Worm (Caenorhabditis elegans) whole organism, L1 larva: Measurements from ENCODE around the gene grl-8.

ENCODE experiments used
- C04F5.9 ChIP-seq: sonication (generic microtip); optimal IDR thresholded peaks from 2 replicates; lab custom pipeline; 2016; ENCODE audit warnings: missing genetic modification characterization, missing compliant biosample characterization
- C16A3.4 ChIP-seq: fragments of 150-350 bp; optimal IDR thresholded peaks from 2 replicates; lab custom pipeline; 2014; ENCODE audit warnings: missing biosample characterization, missing genetic modification characterization
- C34B4.2 ChIP-seq: sonication (generic microtip); optimal IDR thresholded peaks from 2 replicates; lab custom pipeline; 2017; ENCODE audit warnings: mild to moderate bottlenecking, missing genetic modification characterization, missing compliant biosample characterization
- F16B12.6 ChIP-seq: fragments of 150-350 bp; optimal IDR thresholded peaks from 2 replicates; lab custom pipeline; 2014; ENCODE audit warnings: missing biosample characterization, missing genetic modification characterization
- Y116A8C.19 ChIP-seq: sonication (generic microtip); optimal IDR thresholded peaks from 2 replicates; lab custom pipeline; 2016; ENCODE audit warnings: missing compliant biosample characterization, missing genetic modification characterization, borderline replicate concordance
- aha-1 ChIP-seq: fragments of 150-350 bp; optimal IDR thresholded peaks from 2 replicates; lab custom pipeline; 2014; ENCODE audit warnings: missing biosample characterization, missing genetic modification characterization
- alr-1 ChIP-seq: fragments of 200-800 bp; sonication (Bioruptor generic); optimal IDR thresholded peaks from 2 replicates; lab custom pipeline; 2018; ENCODE audit warnings: borderline replicate concordance, mild to moderate bottlenecking, missing genetic modification characterization, missing compliant biosample characterization
- ama-1 ChIP-seq: fragments of 150-350 bp; optimal IDR thresholded peaks from 2 replicates; lab custom pipeline; 2014
- blmp-1 ChIP-seq: fragments of 150-350 bp; optimal IDR thresholded peaks from 2 replicates; lab custom pipeline; 2014; ENCODE audit warnings: missing biosample characterization, missing genetic modification characterization
- ceh-8 ChIP-seq: fragments of 200-800 bp; sonication (Bioruptor generic); optimal IDR thresholded peaks from 2 replicates; lab custom pipeline; 2018; ENCODE audit warnings: mild to moderate bottlenecking, missing genetic modification characterization, moderate library complexity, missing compliant biosample characterization
- ceh-82 ChIP-seq, 3 experiments: fragments of 150-350 bp in 1 of 3; sonication (generic microtip) in 2 of 3; optimal IDR thresholded peaks; 2 replicates each; lab custom pipeline; 2014 to 2017; ENCODE audit warnings: missing biosample characterization in 3 of 3, missing genetic modification characterization in 3 of 3
- ceh-88 ChIP-seq: fragments of 200-800 bp; sonication (Bioruptor generic); IDR thresholded peaks from 2 replicates; pipeline ENCODE4 v1.3.6; 2022; ENCODE audit warnings: missing genetic modification characterization, missing compliant biosample characterization
- dsc-1 ChIP-seq: sonication (generic microtip); optimal IDR thresholded peaks from 2 replicates; lab custom pipeline; 2016; ENCODE audit warnings: mild to moderate bottlenecking, missing genetic modification characterization, missing compliant biosample characterization
- efl-3 ChIP-seq: fragments of 200-800 bp; sonication (Bioruptor generic); optimal IDR thresholded peaks from 2 replicates; lab custom pipeline; 2018; ENCODE audit warnings: mild to moderate bottlenecking, missing genetic modification characterization, missing compliant biosample characterization
- egl-27 ChIP-seq, 2 experiments: fragments of 150-350 bp in 1 of 2; sonication (generic microtip); optimal IDR thresholded peaks; 3 replicates each; lab custom pipeline; 2017 to 2018; ENCODE audit warnings: missing biosample characterization in 2 of 2, missing genetic modification characterization in 2 of 2, missing genetic modification reagents in 2 of 2
- elt-3 ChIP-seq, 6 experiments: fragments of 150-350 bp in 1 of 6; sonication (generic microtip); optimal IDR thresholded peaks; 2 replicates each; lab custom pipeline; 2017 to 2018; ENCODE audit warnings: missing biosample characterization in 6 of 6, missing genetic modification characterization in 6 of 6, inconsistent platforms in 1 of 6
- ets-5 ChIP-seq: fragments of 200-800 bp; sonication (Bioruptor generic); IDR thresholded peaks from 2 replicates; pipeline ENCODE4 v1.3.6; 2022; ENCODE audit warnings: missing genetic modification characterization, missing compliant biosample characterization
- grh-1 ChIP-seq: fragments of 200-800 bp; sonication (Bioruptor generic); IDR thresholded peaks from 2 replicates; pipeline ENCODE4 v1.3.6; 2022; ENCODE audit warnings: missing genetic modification reagents, missing genetic modification characterization, missing compliant biosample characterization
- hpl-2 ChIP-seq: fragments of 150-350 bp; optimal IDR thresholded peaks from 2 replicates; lab custom pipeline; 2014; ENCODE audit warnings: missing biosample characterization, missing genetic modification reagents, missing genetic modification characterization
- irx-1 ChIP-seq: sonication (generic microtip); optimal IDR thresholded peaks from 2 replicates; lab custom pipeline; 2016; ENCODE audit warnings: missing genetic modification characterization, missing compliant biosample characterization
- jun-1 ChIP-seq: fragments of 150-350 bp; optimal IDR thresholded peaks from 2 replicates; lab custom pipeline; 2014; ENCODE audit warnings: missing biosample characterization, missing genetic modification reagents, missing genetic modification characterization
- lin-13 ChIP-seq: fragments of 150-350 bp; optimal IDR thresholded peaks from 2 replicates; lab custom pipeline; 2014; ENCODE audit warnings: missing biosample characterization, missing genetic modification reagents, missing genetic modification characterization
- lin-15B ChIP-seq: fragments of 150-350 bp; sonication (generic microtip); optimal IDR thresholded peaks from 3 replicates; lab custom pipeline; 2014; ENCODE audit warnings: missing biosample characterization, missing genetic modification characterization
- lin-35 ChIP-seq, 2 experiments: fragments of 150-350 bp; optimal IDR thresholded peaks; 2 replicates each; lab custom pipeline; 2014; ENCODE audit warnings: missing biosample characterization in 2 of 2, missing genetic modification characterization in 2 of 2, missing genetic modification reagents in 2 of 2
- lin-39 ChIP-seq: fragments of 150-350 bp; optimal IDR thresholded peaks from 2 replicates; lab custom pipeline; 2014; ENCODE audit warnings: missing biosample characterization, missing genetic modification reagents, missing genetic modification characterization
- mep-1 ChIP-seq: fragments of 150-350 bp; optimal IDR thresholded peaks from 2 replicates; lab custom pipeline; 2014; ENCODE audit warnings: missing biosample characterization, missing genetic modification characterization
- nhr-11 ChIP-seq: fragments of 150-350 bp; optimal IDR thresholded peaks from 2 replicates; lab custom pipeline; 2014; ENCODE audit warnings: missing biosample characterization, missing genetic modification characterization
- nhr-19 ChIP-seq: fragments of 200-800 bp; sonication (Bioruptor generic); conservative IDR thresholded peaks from 2 replicates; pipeline ENCODE4 v1.3.6; 2022; ENCODE audit warnings: missing genetic modification characterization, missing compliant biosample characterization
- nhr-20 ChIP-seq: sonication (generic microtip); optimal IDR thresholded peaks from 2 replicates; lab custom pipeline; 2016; ENCODE audit warnings: mild to moderate bottlenecking, missing genetic modification characterization, missing compliant biosample characterization
- nhr-28 ChIP-seq: fragments of 150-350 bp; optimal IDR thresholded peaks from 2 replicates; lab custom pipeline; 2014; ENCODE audit warnings: missing biosample characterization, missing genetic modification characterization
- nhr-47 ChIP-seq: sonication (generic microtip); optimal IDR thresholded peaks from 2 replicates; lab custom pipeline; 2016; ENCODE audit warnings: mild to moderate bottlenecking, missing genetic modification characterization, moderate library complexity, missing compliant biosample characterization
- nhr-84 ChIP-seq: sonication (generic microtip); optimal IDR thresholded peaks from 2 replicates; lab custom pipeline; 2017; ENCODE audit warnings: missing biosample characterization, missing genetic modification characterization
- nhr-85 ChIP-seq: sonication (generic microtip); peaks from one replicate; lab custom pipeline; 2016; ENCODE audit warnings: missing genetic modification characterization, inconsistent platforms, missing compliant biosample characterization
- nhr-90 ChIP-seq: sonication (generic microtip); optimal IDR thresholded peaks from 2 replicates; lab custom pipeline; 2016; ENCODE audit warnings: mild to moderate bottlenecking, missing genetic modification characterization, missing compliant biosample characterization; ENCODE audit not compliant: poor library complexity
- pqm-1 ChIP-seq: sonication (generic microtip); optimal IDR thresholded peaks from 3 replicates; lab custom pipeline; 2017; ENCODE audit warnings: missing biosample characterization, missing genetic modification characterization
- rnt-1 ChIP-seq: sonication (generic microtip); optimal IDR thresholded peaks from 2 replicates; lab custom pipeline; 2016; ENCODE audit warnings: mild to moderate bottlenecking, missing genetic modification characterization, moderate library complexity, missing compliant biosample characterization
- snu-23 ChIP-seq: sonication (generic microtip); optimal IDR thresholded peaks from 2 replicates; lab custom pipeline; 2016; ENCODE audit warnings: missing genetic modification characterization, missing compliant biosample characterization
- tbx-2 ChIP-seq: sonication (generic microtip); optimal IDR thresholded peaks from 2 replicates; lab custom pipeline; 2016; ENCODE audit warnings: missing genetic modification characterization, missing compliant biosample characterization
- unc-130 ChIP-seq: fragments of 150-350 bp; optimal IDR thresholded peaks from 2 replicates; lab custom pipeline; 2017; ENCODE audit warnings: missing biosample characterization, missing genetic modification characterization, inconsistent platforms
- unc-98 ChIP-seq: fragments of 200-800 bp; sonication (Bioruptor generic); IDR thresholded peaks from 2 replicates; pipeline ENCODE4 v1.3.6; 2022; ENCODE audit warnings: missing genetic modification characterization, missing compliant biosample characterization
- zip-4 ChIP-seq: fragments of 200-800 bp; sonication (Bioruptor generic); optimal IDR thresholded peaks from 2 replicates; lab custom pipeline; 2018; ENCODE audit warnings: mild to moderate bottlenecking, missing genetic modification characterization, moderate library complexity, missing compliant biosample characterization
- ztf-11 ChIP-seq, 2 experiments: sonication (generic microtip); optimal IDR thresholded peaks; 2 replicates each; lab custom pipeline; 2016 to 2017; ENCODE audit warnings: missing genetic modification characterization in 2 of 2, missing biosample characterization in 1 of 2, missing compliant biosample characterization in 1 of 2

Gene grl-8

ce11 chrV:6704482-6704881, 28.4 kb downstream of the grl-8 start:
- TF ChIP-seq C16A3.4 (tag; lab: Kevin White, UChicago): no peak
- TF ChIP-seq egl-27 (tag; optimal IDR thresholded peaks at IDR 0.05; lab: Kevin White, UChicago): no peak
- TF ChIP-seq unc-130 (tag; lab: Kevin White, UChicago): no peak
- no peak for TF ChIP-seq lin-39
- TF ChIP-seq dsc-1: no peak
- TF ChIP-seq grh-1 (GFP tag; lab: Robert Waterston, UW): no peak
- no peak for TF ChIP-seq lin-15B (tag; lab: Kevin White, UChicago)
- TF ChIP-seq F16B12.6 (tag; lab: Kevin White, UChicago): no peak
- no peak for TF ChIP-seq efl-3 (GFP tag; lab: Kevin White, UChicago)
- TF ChIP-seq C04F5.9 (tag; lab: Kevin White, UChicago): no peak
- no peak for TF ChIP-seq alr-1 (tag; lab: Kevin White, UChicago)
- TF ChIP-seq snu-23 (GFP tag; lab: Kevin White, UChicago): no peak
- TF ChIP-seq jun-1: no peak
- TF ChIP-seq pqm-1 (tag; lab: Kevin White, UChicago): no peak
- TF ChIP-seq nhr-28 (tag; lab: Kevin White, UChicago): no peak
- no peak for TF ChIP-seq nhr-19
- no peak for TF ChIP-seq lin-13 (GFP tag; lab: Kevin White, UChicago)

- no peak for TF ChIP-seq ceh-8 (GFP tag; lab: Kevin White, UChicago)
- no peak for TF ChIP-seq snu-23 (GFP tag; lab: Kevin White, UChicago)
- no peak for TF ChIP-seq ztf-11 (tag; optimal IDR thresholded peaks at IDR 0.05; lab: Kevin White, UChicago)
- TF ChIP-seq dsc-1: no peak
- TF ChIP-seq Y116A8C.19: no peak
- TF ChIP-seq ceh-82 (tag; optimal IDR thresholded peaks at IDR 0.05; lab: Kevin White, UChicago): no peak
- no peak for TF ChIP-seq mep-1
- TF ChIP-seq F16B12.6 (tag; lab: Kevin White, UChicago): no peak
- no peak for TF ChIP-seq alr-1 (tag; lab: Kevin White, UChicago)
- TF ChIP-seq hpl-2 (GFP tag; lab: Kevin White, UChicago): no peak
- TF ChIP-seq rnt-1: no peak
- no peak for TF ChIP-seq C34B4.2
- TF ChIP-seq lin-35 (GFP tag; optimal IDR thresholded peaks at IDR 0.05; lab: Kevin White, UChicago): no peak
- TF ChIP-seq C04F5.9 (tag; lab: Kevin White, UChicago): no peak
- TF ChIP-seq, all 84 proteins: peak for 0
Measured at ce11 chrV:6702692-6703091, 30.2 kb downstream of the grl-8 start, which contains the start of gene era-1. Gene era-1, plus strand, starts transcription at chrV:6703057.

ce11 chrV:6699833-6700232, 33.1 kb downstream of the grl-8 start:
- no peak for TF ChIP-seq irx-1 (tag; lab: Kevin White, UChicago)
- TF ChIP-seq blmp-1 (tag; lab: Kevin White, UChicago): peak; percentile 91
- no peak for TF ChIP-seq nhr-90 (tag; lab: Kevin White, UChicago)
- TF ChIP-seq aha-1 (tag; lab: Kevin White, UChicago): no peak
- TF ChIP-seq nhr-84 (tag; lab: Kevin White, UChicago): no peak
- TF ChIP-seq nhr-11: no peak
- no peak for TF ChIP-seq alr-1 (tag; lab: Kevin White, UChicago)
- no peak for TF ChIP-seq ceh-88 (GFP tag; lab: Robert Waterston, UW)

DNA sequence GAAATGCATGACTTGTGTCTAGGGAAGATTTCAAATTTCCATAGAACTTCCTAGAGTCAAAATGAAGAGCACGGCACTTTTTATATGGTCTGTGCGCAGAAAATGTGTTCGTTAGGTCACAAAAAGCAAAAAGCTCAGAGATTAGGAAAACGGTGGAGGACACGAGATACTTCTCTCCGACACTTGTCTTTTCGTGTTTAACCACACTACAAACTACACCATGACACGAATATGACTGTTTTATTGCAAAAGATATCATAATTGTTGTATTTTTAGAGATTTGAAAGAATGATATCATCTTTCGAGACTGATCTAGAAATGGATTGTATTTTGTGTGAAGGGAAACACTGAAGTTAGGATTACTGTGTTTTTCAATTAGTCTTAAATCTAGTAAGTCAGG, 33.9 kb downstream of the grl-8 start:
- TF ChIP-seq nhr-20 (tag; lab: Kevin White, UChicago) (peak; percentile 18), nhr-19 (no peak), alr-1 (tag; lab: Kevin White, UChicago) (no peak), ets-5 (GFP tag; lab: Robert Waterston, UW) (no peak), elt-3 (tag; optimal IDR thresholded peaks at IDR 0.05; lab: Kevin White, UChicago) (no peak), ama-1 (lab: Kevin White, UChicago) (no peak), nhr-85 (tag; lab: Kevin White, UChicago) (peak; percentile 25), unc-98 (no peak), zip-4 (GFP tag; lab: Kevin White, UChicago) (no peak), nhr-47 (tag; lab: Kevin White, UChicago) (no peak), hpl-2 (GFP tag; lab: Kevin White, UChicago) (no peak), jun-1 (no peak), tbx-2 (tag; lab: Kevin White, UChicago) (no peak), grh-1 (GFP tag; lab: Robert Waterston, UW) (no peak), Y116A8C.19 (no peak), irx-1 (tag; lab: Kevin White, UChicago) (no peak)
- TF ChIP-seq, all 84 proteins: peak for 2
